Worm (Caenorhabditis elegans): ENCODE measurements around the gene btb-17.

ce11 chrII:3259254-3259653 lies 36.0 kb upstream of the btb-17 start, which contains the start of gene gcy-19:
- TF ChIP-seq ceh-28 (tag; optimal IDR thresholded peaks at IDR 0.05) (no peak), nhr-77 (tag; optimal IDR thresholded peaks at IDR 0.05) (no peak), lin-15B (tag; optimal IDR thresholded peaks at IDR 0.05) (no peak), R02D3.7 (tag; optimal IDR thresholded peaks at IDR 0.05) (no peak), unc-62 (GFP tag; optimal IDR thresholded peaks at IDR 0.05) (no peak)
